Worm (Caenorhabditis elegans) whole organism, L2 larva: Measurements from ENCODE around the gene ZC317.7.

Experiments used
- lin-39 ChIP-seq: fragments of 150-350 bp; optimal IDR thresholded peaks from 2 replicates; lab custom pipeline; 2014; ENCODE audit warnings: missing biosample characterization, missing genetic modification reagents, missing genetic modification characterization
- nhr-23 ChIP-seq: fragments of 150-350 bp; optimal IDR thresholded peaks from 2 replicates; lab custom pipeline; 2014; ENCODE audit warnings: missing biosample characterization, missing genetic modification reagents, missing genetic modification characterization
- ztf-4 ChIP-seq: fragments of 150-350 bp; optimal IDR thresholded peaks from 2 replicates; lab custom pipeline; 2014; ENCODE audit warnings: missing biosample characterization, missing genetic modification characterization

ce11 chrV:5419915-5420314 lies 50.9 kb downstream of the ZC317.7 start, which contains the start of gene F08F3.6:
- no peak for TF ChIP-seq ztf-4
- no peak for TF ChIP-seq lin-39 (tag; lab: Kevin White, UChicago)
- TF ChIP-seq nhr-23 (tag; lab: Kevin White, UChicago), result no peak
